Fruit fly (Drosophila melanogaster): ENCODE results near the gene ome.

DNA sequence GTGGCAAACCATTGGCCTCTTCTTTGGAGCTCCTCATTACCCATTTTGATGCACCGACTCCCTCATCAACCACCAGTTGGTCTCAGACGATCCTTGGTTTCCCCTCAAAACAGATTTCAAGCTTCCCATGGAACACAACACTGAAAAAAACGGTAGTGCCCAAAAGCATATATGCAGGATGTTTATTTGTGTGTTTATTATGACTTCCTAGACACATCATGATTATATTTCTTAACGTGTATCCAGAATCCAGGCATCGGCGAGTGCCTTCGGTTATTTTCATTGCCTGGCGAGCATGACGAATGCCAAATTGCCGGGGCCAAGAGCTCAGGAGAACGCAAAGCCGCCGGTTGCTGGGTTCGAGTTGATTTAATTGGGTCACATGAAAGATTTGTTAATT lies 32.9 kb upstream of the ome start:
- TF ChIP-seq br (optimal IDR thresholded peaks at IDR 0.05) = no peak
- TF ChIP-seq CG2202 (tag; optimal IDR thresholded peaks at IDR 0.05) = no peak
- TF ChIP-seq CG8944 (GFP tag; optimal IDR thresholded peaks at IDR 0.05) = no peak
- no peak for TF ChIP-seq Hr51 (GFP tag; optimal IDR thresholded peaks at IDR 0.05)
- TF ChIP-seq CG14014 (GFP tag; IDR thresholded peaks at IDR 0.05) = no peak
- TF ChIP-seq CG2120 (GFP tag; optimal IDR thresholded peaks at IDR 0.05) = no peak
- TF ChIP-seq exex (tag; optimal IDR thresholded peaks at IDR 0.05) = no peak
- no peak for TF ChIP-seq Ssrp (tag; optimal IDR thresholded peaks at IDR 0.05)
- no peak for TF ChIP-seq CG12299 (tag; optimal IDR thresholded peaks at IDR 0.05)
- no peak for TF ChIP-seq CG10654 (GFP tag; optimal IDR thresholded peaks at IDR 0.05)
- TF ChIP-seq CG9797 (GFP tag; optimal IDR thresholded peaks at IDR 0.05) = no peak
- TF ChIP-seq CG13424 (tag; optimal IDR thresholded peaks at IDR 0.05) = no peak

Measured in whole organism, embryonic.